Worm (Caenorhabditis elegans) whole organism, L2 larva: Measurements from ENCODE around the gene fbxb-6.

ENCODE experiments used
- F13H6.1 ChIP-seq: sonication (generic microtip); optimal IDR thresholded peaks from 2 replicates; lab custom pipeline; 2016; ENCODE audit warnings: missing genetic modification characterization, missing compliant biosample characterization
- R02D3.7 ChIP-seq: fragments of 150-350 bp; optimal IDR thresholded peaks from 2 replicates; lab custom pipeline; 2014; ENCODE audit warnings: missing biosample characterization, missing genetic modification characterization
- aly-2 ChIP-seq: fragments of 150-350 bp; optimal IDR thresholded peaks from 2 replicates; lab custom pipeline; 2014; ENCODE audit warnings: missing biosample characterization, missing genetic modification characterization
- blmp-1 ChIP-seq: sonication (generic microtip); optimal IDR thresholded peaks from 2 replicates; lab custom pipeline; 2017; ENCODE audit warnings: missing genetic modification characterization, mild to moderate bottlenecking, missing compliant biosample characterization, antibody characterized with exemption, moderate library complexity; ENCODE audit not compliant: insufficient read depth
- egl-27 ChIP-seq: sonication (generic microtip); optimal IDR thresholded peaks from 3 replicates; lab custom pipeline; 2017; ENCODE audit warnings: missing biosample characterization, missing genetic modification reagents, missing genetic modification characterization
- lin-39 ChIP-seq: fragments of 150-350 bp; optimal IDR thresholded peaks from 2 replicates; lab custom pipeline; 2014; ENCODE audit warnings: missing biosample characterization, missing genetic modification reagents, missing genetic modification characterization
- mab-5 ChIP-seq: fragments of 150-350 bp; optimal IDR thresholded peaks from 2 replicates; lab custom pipeline; 2014; ENCODE audit warnings: missing biosample characterization, missing genetic modification characterization
- nhr-11 ChIP-seq: fragments of 150-350 bp; optimal IDR thresholded peaks from 2 replicates; lab custom pipeline; 2014; ENCODE audit warnings: missing biosample characterization, missing genetic modification characterization
- nhr-23 ChIP-seq: fragments of 150-350 bp; optimal IDR thresholded peaks from 2 replicates; lab custom pipeline; 2014; ENCODE audit warnings: missing biosample characterization, missing genetic modification reagents, missing genetic modification characterization
- nhr-237 ChIP-seq: fragments of 150-350 bp; optimal IDR thresholded peaks from 2 replicates; lab custom pipeline; 2014; ENCODE audit warnings: missing biosample characterization, missing genetic modification characterization
- nhr-25 ChIP-seq: fragments of 150-350 bp; sonication (generic microtip); optimal IDR thresholded peaks from 3 replicates; lab custom pipeline; 2014; ENCODE audit warnings: missing biosample characterization, missing genetic modification characterization
- sma-9 ChIP-seq, 2 experiments: fragments of 150-350 bp in 1 of 2; sonication (generic microtip) in 1 of 2; optimal IDR thresholded peaks; 2 replicates each; lab custom pipeline; 2014 to 2016; ENCODE audit warnings: missing genetic modification characterization in 2 of 2, mild to moderate bottlenecking in 1 of 2, missing biosample characterization in 1 of 2, missing compliant biosample characterization in 1 of 2, missing genetic modification reagents in 1 of 2, moderate library complexity in 1 of 2

DNA sequence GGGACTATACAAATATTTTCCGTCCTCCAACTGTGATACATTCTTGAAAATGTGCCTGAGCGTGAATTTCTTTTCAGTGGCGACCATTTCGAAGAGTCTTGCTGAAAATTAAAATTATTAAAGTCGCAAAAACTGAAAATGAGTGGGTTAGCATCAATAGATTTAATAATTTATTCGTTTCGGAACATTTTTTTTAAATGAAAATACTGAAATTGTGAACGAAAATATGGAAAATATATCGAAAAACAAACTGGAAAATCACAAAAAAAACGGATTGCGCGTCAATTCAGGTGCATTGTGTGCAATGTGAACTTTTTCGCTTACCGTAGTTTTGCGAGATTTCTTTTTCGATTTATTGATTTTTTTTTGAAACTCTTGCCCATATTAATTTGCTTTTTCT lies 32.7 kb upstream of the fbxb-6 start, which contains the start of gene bath-5:
- TF ChIP-seq nhr-23 (tag; lab: Kevin White, UChicago) (no peak), nhr-11 (tag; lab: Kevin White, UChicago) (no peak), blmp-1 (no peak), aly-2 (tag; lab: Kevin White, UChicago) (no peak), mab-5 (tag; lab: Kevin White, UChicago) (no peak), egl-27 (tag; lab: Kevin White, UChicago) (no peak), F13H6.1 (no peak), nhr-25 (tag; lab: Kevin White, UChicago) (no peak), R02D3.7 (no peak), sma-9 (GFP tag; optimal IDR thresholded peaks at IDR 0.05; lab: Kevin White, UChicago) (no peak), sma-9 (tag; optimal IDR thresholded peaks at IDR 0.05; lab: Kevin White, UChicago) (no peak), lin-39 (tag; lab: Kevin White, UChicago) (no peak), nhr-237 (no peak)
